Fruit fly (Drosophila melanogaster): ENCODE data around the gene Rcd4.

The Rcd4 gene

dm6 chr2L:8381508-8382036 is 1.1 kb upstream of the Rcd4 start, which contains the start of gene AlaRS (continued):
- TF ChIP-seq dysf (GFP tag; IDR thresholded peaks at IDR 0.05) (no peak; the same call in 2 of the 3 replicates), Nf-YC (tag; optimal IDR thresholded peaks at IDR 0.05) (peak; percentile 40), btn (GFP tag; optimal IDR thresholded peaks at IDR 0.05) (no peak), CG1647 (GFP tag; optimal IDR thresholded peaks at IDR 0.05) (no peak), CG6272 (GFP tag; IDR thresholded peaks at IDR 0.05) (no peak), tx (GFP tag; optimal IDR thresholded peaks at IDR 0.05) (no peak), sd (tag; optimal IDR thresholded peaks at IDR 0.05) (no peak), CG2712 (tag; optimal IDR thresholded peaks at IDR 0.05) (peak; percentile 61), Trl (optimal IDR thresholded peaks at IDR 0.05) (no peak), Trl (GFP tag; optimal IDR thresholded peaks at IDR 0.05) (no peak), pan (optimal IDR thresholded peaks at IDR 0.05) (no peak), pan (GFP tag; optimal IDR thresholded peaks at IDR 0.05 in 1 of 2, IDR thresholded peaks at IDR 0.05 in 1 of 2) (peak in 1 of 2 experiments; percentile 43), tap (tag; optimal IDR thresholded peaks at IDR 0.05) (peak; percentile 4), chif (GFP tag; optimal IDR thresholded peaks at IDR 0.05) (no peak), CG17385 (GFP tag; optimal IDR thresholded peaks at IDR 0.05) (peak; percentile 37), ci (GFP tag; IDR thresholded peaks at IDR 0.05) (peak; percentile 40; the same call in 1 of the 3 replicates), CG16815 (GFP tag; optimal IDR thresholded peaks at IDR 0.05) (no peak), CG18764 (GFP tag; optimal IDR thresholded peaks at IDR 0.05) (peak; percentile 7), pho (GFP tag; optimal IDR thresholded peaks at IDR 0.05) (no peak), Med (GFP tag) (peak; percentile 75), mam (GFP tag; optimal IDR thresholded peaks at IDR 0.05) (peak; percentile 25), bsh (GFP tag; optimal IDR thresholded peaks at IDR 0.05) (peak; percentile 8 to 35), Eip74EF (GFP tag; optimal IDR thresholded peaks at IDR 0.05) (peak in 1 of 2 experiments; percentile 9), Tbp (GFP tag; optimal IDR thresholded peaks at IDR 0.05) (no peak), bbx (GFP tag; IDR thresholded peaks at IDR 0.05; ENCODE audit: partially characterized antibody) (peak; percentile 57; the same call in 1 of the 2 replicates), CG33213 (GFP tag; optimal IDR thresholded peaks at IDR 0.05) (no peak), CG8089 (GFP tag; optimal IDR thresholded peaks at IDR 0.05) (no peak), Sry-β (GFP tag; optimal IDR thresholded peaks at IDR 0.05) (no peak), CG17186 (GFP tag; optimal IDR thresholded peaks at IDR 0.05) (no peak), Blimp-1 (GFP tag; optimal IDR thresholded peaks at IDR 0.05) (peak; percentile 54), dm (GFP tag; optimal IDR thresholded peaks at IDR 0.05) (peak; percentile 43), CG15269 (tag; optimal IDR thresholded peaks at IDR 0.05) (peak; percentile 39), yki (optimal IDR thresholded peaks at IDR 0.05) (no peak), disco-r (GFP tag; optimal IDR thresholded peaks at IDR 0.05) (no peak), lmd (GFP tag; IDR thresholded peaks at IDR 0.05) (0 out of 2 replicates have a peak, but pooled peaks have one; percentile 14), CG6854 (GFP tag; optimal IDR thresholded peaks at IDR 0.05) (no peak), vfl (GFP tag; optimal IDR thresholded peaks at IDR 0.05) (peak; percentile 11), CG4282 (GFP tag; optimal IDR thresholded peaks at IDR 0.05) (no peak), CG11560 (tag; IDR thresholded peaks at IDR 0.05) (no peak), Fer1 (GFP tag; optimal IDR thresholded peaks at IDR 0.05) (peak; percentile 57), CG16813 (GFP tag; IDR thresholded peaks at IDR 0.05; ENCODE audit: partially characterized antibody) (peak; percentile 42; the same call in 1 of the 3 replicates), lola (GFP tag; optimal IDR thresholded peaks at IDR 0.05) (peak in 1 of 3 experiments; percentile 29), Dp (GFP tag; optimal IDR thresholded peaks at IDR 0.05) (peak; percentile 24), CG10462 (GFP tag; optimal IDR thresholded peaks at IDR 0.05) (no peak), Hr51 (GFP tag; optimal IDR thresholded peaks at IDR 0.05) (peak in 1 of 2 experiments; percentile 46), sens (GFP tag) (peak; percentile 88), lab (GFP tag; optimal IDR thresholded peaks at IDR 0.05) (peak; percentile 27), exex (tag; optimal IDR thresholded peaks at IDR 0.05) (peak; percentile 5), Fer2 (tag; optimal IDR thresholded peaks at IDR 0.05) (no peak), slbo (GFP tag; IDR thresholded peaks at IDR 0.05) (peak; percentile 37; the same call in 1 of the 2 replicates)

All from whole organism, embryonic.